Worm (Caenorhabditis elegans) whole organism, midembryonic: ENCODE results near the gene ZK287.7.

Source experiments
- T22C8.4 ChIP-seq: fragments of 200-800 bp; sonication (Bioruptor generic); IDR thresholded peaks from 2 replicates; pipeline ENCODE4 v1.3.6; 2022; ENCODE audit warnings: missing genetic modification characterization, missing compliant biosample characterization
- cog-1 ChIP-seq: sonication (generic microtip); optimal IDR thresholded peaks from 2 replicates; lab custom pipeline; 2016; ENCODE audit warnings: missing genetic modification characterization, missing compliant biosample characterization
- flt-1 ChIP-seq: fragments of 200-800 bp; sonication (Bioruptor generic); IDR thresholded peaks from 2 replicates; pipeline ENCODE4 v1.3.6; 2022; ENCODE audit warnings: missing genetic modification characterization, missing compliant biosample characterization
- klf-2 ChIP-seq: fragments of 200-800 bp; sonication (Bioruptor generic); conservative IDR thresholded peaks from 2 replicates; pipeline ENCODE4 v1.3.6; 2022; ENCODE audit warnings: missing genetic modification reagents, missing genetic modification characterization, missing compliant biosample characterization
- med-1 ChIP-seq: sonication (generic microtip); optimal IDR thresholded peaks from 2 replicates; lab custom pipeline; 2017; ENCODE audit warnings: missing genetic modification characterization, mild to moderate bottlenecking, missing compliant biosample characterization, antibody characterized with exemption, missing genetic modification reagents; ENCODE audit not compliant: insufficient read depth
- ref-1 ChIP-seq: fragments of 200-800 bp; sonication (Bioruptor generic); conservative IDR thresholded peaks from 2 replicates; pipeline ENCODE4 v1.3.6; 2022; ENCODE audit warnings: missing genetic modification reagents, missing genetic modification characterization, missing compliant biosample characterization
- tab-1 ChIP-seq: fragments of 200-800 bp; sonication (Bioruptor generic); IDR thresholded peaks from 2 replicates; pipeline ENCODE4 v1.3.6; 2022; ENCODE audit warnings: missing genetic modification characterization, missing compliant biosample characterization
- ztf-23 ChIP-seq: fragments of 200-800 bp; sonication (Bioruptor generic); IDR thresholded peaks from 2 replicates; pipeline ENCODE4 v1.3.6; 2022; ENCODE audit warnings: missing genetic modification reagents, missing genetic modification characterization, missing compliant biosample characterization
- ztf-29 ChIP-seq: fragments of 200-800 bp; sonication (Bioruptor generic); IDR thresholded peaks from 2 replicates; pipeline ENCODE4 v1.3.6; 2022; ENCODE audit warnings: missing genetic modification reagents, missing genetic modification characterization, missing compliant biosample characterization

ce11 chrV:9664620-9665019 is 28.2 kb upstream of the ZK287.7 start:
- TF ChIP-seq ztf-23 (GFP tag; lab: Robert Waterston, UW) (no peak), flt-1 (GFP tag; lab: Robert Waterston, UW) (no peak), cog-1 (no peak), ztf-29 (GFP tag; lab: Robert Waterston, UW) (no peak), ref-1 (GFP tag; lab: Robert Waterston, UW) (no peak), klf-2 (no peak), T22C8.4 (GFP tag; lab: Robert Waterston, UW) (no peak), tab-1 (GFP tag; lab: Robert Waterston, UW) (no peak), med-1 (GFP tag; lab: Kevin White, UChicago) (no peak)
